Fruit fly (Drosophila melanogaster): ENCODE results near the gene CG12991.
A peak's percentile ranks its signal among the peaks of the same experiment; 100 is the strongest.

The CG12991 gene

DNA sequence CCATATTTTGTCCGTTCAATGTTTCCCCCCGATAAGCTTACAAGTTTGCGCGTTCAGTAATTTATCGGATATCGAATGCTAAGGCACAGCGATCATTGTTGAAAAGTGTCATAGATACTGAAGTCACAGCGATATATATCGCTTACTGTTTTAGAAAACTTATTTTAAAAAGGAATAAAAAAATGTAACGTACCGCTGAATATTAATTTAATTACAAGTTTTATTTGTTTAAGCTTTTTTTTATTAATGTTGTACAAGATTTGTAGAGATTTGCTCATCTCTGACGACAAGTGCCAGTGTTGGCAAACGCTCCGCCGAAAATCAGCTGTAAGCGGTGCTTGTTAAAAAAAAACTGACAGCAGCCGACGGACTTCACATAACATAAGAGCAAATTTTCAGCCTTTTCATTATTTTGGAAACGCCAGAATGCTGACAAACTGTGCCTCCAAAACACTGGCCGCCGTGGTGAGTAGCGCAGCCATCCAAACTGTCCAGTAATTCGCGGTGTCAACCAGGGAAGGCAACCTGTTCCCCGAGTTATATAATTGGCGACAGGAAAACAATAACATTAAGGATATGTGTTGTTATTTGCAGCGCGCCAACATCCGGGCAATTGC is 52.4 kb downstream of the CG12991 start, which contains the start of the genes corolla and ND-24 (continued):
- TF ChIP-seq phol (tag; optimal IDR thresholded peaks at IDR 0.05) (peak; percentile 83), CG3065 (GFP tag; optimal IDR thresholded peaks at IDR 0.05) (peak; percentile 59), en (GFP tag; optimal IDR thresholded peaks at IDR 0.05) (peak; percentile 6), gcm (GFP tag; optimal IDR thresholded peaks at IDR 0.05) (peak; percentile 69), CG14710 (tag; optimal IDR thresholded peaks at IDR 0.05) (peak; percentile 92), tx (GFP tag; optimal IDR thresholded peaks at IDR 0.05) (peak; percentile 79), CG15011 (GFP tag; optimal IDR thresholded peaks at IDR 0.05) (no peak), CG6175 (GFP tag; IDR thresholded peaks at IDR 0.05) (peak; percentile 40; the same call in 1 of the 3 replicates), CG1792 (GFP tag; optimal IDR thresholded peaks at IDR 0.05) (peak; percentile 58), Dll (GFP tag; IDR thresholded peaks at IDR 0.05; ENCODE audit: partially characterized antibody) (peak; percentile 95), CG16863 (GFP tag; optimal IDR thresholded peaks at IDR 0.05) (peak; percentile 83), Sry-β (GFP tag; optimal IDR thresholded peaks at IDR 0.05) (peak; percentile 87), NC2β (GFP tag; optimal IDR thresholded peaks at IDR 0.05) (peak; percentile 75), sens (GFP tag) (peak; percentile 97), Sox100B (GFP tag; optimal IDR thresholded peaks at IDR 0.05) (peak; percentile 68), grn (GFP tag; optimal IDR thresholded peaks at IDR 0.05) (no peak), CG16779 (GFP tag; IDR thresholded peaks at IDR 0.05) (peak; percentile 67; the same call in 1 of the 2 replicates), CG11560 (tag; IDR thresholded peaks at IDR 0.05) (peak; percentile 96), Deaf1 (tag; optimal IDR thresholded peaks at IDR 0.05) (no peak), tna (GFP tag; IDR thresholded peaks at IDR 0.05; ENCODE audit: partially characterized antibody) (peak; percentile 60; the same call in 1 of the 2 replicates), CG33557 (GFP tag; optimal IDR thresholded peaks at IDR 0.05) (peak; percentile 60), CG4617 (GFP tag; optimal IDR thresholded peaks at IDR 0.05; ENCODE audit: borderline replicate concordance) (peak; percentile 76), nerfin-2 (GFP tag; IDR thresholded peaks at IDR 0.05; ENCODE audit: partially characterized antibody) (peak; percentile 58), CG15479 (GFP tag; optimal IDR thresholded peaks at IDR 0.05) (no peak), Nf-YB (GFP tag; optimal IDR thresholded peaks at IDR 0.05) (peak; percentile 45), CG7745 (tag; optimal IDR thresholded peaks at IDR 0.05) (no peak), dpn (GFP tag; optimal IDR thresholded peaks at IDR 0.05) (peak; percentile 87 to 89), mirr (GFP tag; optimal IDR thresholded peaks at IDR 0.05) (no peak), CG4424 (GFP tag; optimal IDR thresholded peaks at IDR 0.05) (peak; percentile 81), lab (GFP tag; optimal IDR thresholded peaks at IDR 0.05) (no peak), CG17912 (GFP tag; optimal IDR thresholded peaks at IDR 0.05) (no peak), CG12942 (GFP tag; optimal IDR thresholded peaks at IDR 0.05) (peak; percentile 85), Med (GFP tag) (peak; percentile 97), Doc2 (GFP tag; IDR thresholded peaks at IDR 0.05) (no peak), ham (GFP tag; IDR thresholded peaks at IDR 0.05) (no peak), gt (GFP tag; IDR thresholded peaks at IDR 0.05) (peak; percentile 62; the same call in 1 of the 2 replicates), Drgx (GFP tag; IDR thresholded peaks at IDR 0.05) (peak; percentile 72), CG30403 (GFP tag; optimal IDR thresholded peaks at IDR 0.05) (peak; percentile 93), PHDP (tag; optimal IDR thresholded peaks at IDR 0.05) (peak; percentile 79), CG10366 (GFP tag; IDR thresholded peaks at IDR 0.05) (peak; percentile 90), CG17802 (tag; optimal IDR thresholded peaks at IDR 0.05) (peak; percentile 53), Oli (tag; optimal IDR thresholded peaks at IDR 0.05) (peak; percentile 62), CG31224 (GFP tag; IDR thresholded peaks at IDR 0.05) (peak; percentile 78), eve (GFP tag; optimal IDR thresholded peaks at IDR 0.05) (no peak), CG12236 (GFP tag; optimal IDR thresholded peaks at IDR 0.05) (peak; percentile 48), unpg (GFP tag; optimal IDR thresholded peaks at IDR 0.05) (peak; percentile 82), chinmo (GFP tag; IDR thresholded peaks at IDR 0.05; ENCODE audit: partially characterized antibody) (no peak), mld (GFP tag; IDR thresholded peaks at IDR 0.05; ENCODE audit: partially characterized antibody) (no peak), Rx (GFP tag; IDR thresholded peaks at IDR 0.05) (peak; percentile 75; the same call in 1 of the 2 replicates)

Measured in whole organism, embryonic.